Worm (Caenorhabditis elegans): ENCODE results near the gene sorf-2.

sorf-2 gene

ce11 chrIII:5287877-5288276, 38.5 kb upstream of the sorf-2 start, which contains the start of gene T15B12.1:
TSS of gene T15B12.1 (plus strand) at chrIII:5288177.
- TF ChIP-seq fkh-10 (GFP tag; optimal IDR thresholded peaks at IDR 0.05) (peak; percentile 31), nhr-28 (tag; optimal IDR thresholded peaks at IDR 0.05) (no peak)

ce11 chrIII:5290230-5290629, 36.2 kb upstream of the sorf-2 start:
- no peak for TF ChIP-seq lin-29 (GFP tag; IDR thresholded peaks at IDR 0.05)
- TF ChIP-seq unc-62 (GFP tag; optimal IDR thresholded peaks at IDR 0.05 in 1 of 2): peak in 1 of 2 experiments; percentile 95
- no peak for TF ChIP-seq unc-62 (tag; optimal IDR thresholded peaks at IDR 0.05)
- TF ChIP-seq aha-1 (tag): peak; percentile 26

ce11 chrIII:5291281-5291680, 35.1 kb upstream of the sorf-2 start:
- TF ChIP-seq unc-39 (tag; optimal IDR thresholded peaks at IDR 0.05) (no peak), cey-2 (tag; optimal IDR thresholded peaks at IDR 0.05; ENCODE audit: borderline replicate concordance, insufficient read depth) (no peak), nhr-48 (tag; optimal IDR thresholded peaks at IDR 0.05) (no peak), pqm-1 (tag; optimal IDR thresholded peaks at IDR 0.05) (peak; percentile 85), lin-1 (GFP tag; IDR thresholded peaks at IDR 0.05) (peak; percentile 31; the same call in 1 of the 2 replicates), daf-12 (tag; optimal IDR thresholded peaks at IDR 0.05) (no peak), lin-39 (tag; optimal IDR thresholded peaks at IDR 0.05) (no peak), dmd-6 (GFP tag; IDR thresholded peaks at IDR 0.05) (peak; percentile 64), hlh-11 (tag; optimal IDR thresholded peaks at IDR 0.05) (peak; percentile 64), dve-1 (tag; optimal IDR thresholded peaks at IDR 0.05; ENCODE audit: insufficient read depth) (peak; percentile 80), dmd-9 (GFP tag; IDR thresholded peaks at IDR 0.05) (no peak), nhr-28 (tag; optimal IDR thresholded peaks at IDR 0.05) (peak; percentile 34), snpc-1.2 (GFP tag; IDR thresholded peaks at IDR 0.05) (no peak), mep-1 (tag; optimal IDR thresholded peaks at IDR 0.05) (no peak), dmd-8 (GFP tag; IDR thresholded peaks at IDR 0.05) (no peak), php-3 (GFP tag; IDR thresholded peaks at IDR 0.05) (0 out of 2 replicates have a peak, but pooled peaks have one; percentile 33), tra-1 (GFP tag; IDR thresholded peaks at IDR 0.05) (peak; percentile 47; the same call in 1 of the 2 replicates), Y48G9A.11 (GFP tag; IDR thresholded peaks at IDR 0.05) (no peak), nhr-102 (tag; optimal IDR thresholded peaks at IDR 0.05) (peak; percentile 13)

- TF ChIP-seq nhr-102 (tag; optimal IDR thresholded peaks at IDR 0.05) (no peak), hif-1 (tag; optimal IDR thresholded peaks at IDR 0.05) (no peak), ZK337.2 (GFP tag; IDR thresholded peaks at IDR 0.05) (no peak), unc-62 (GFP tag; optimal IDR thresholded peaks at IDR 0.05 in 1 of 2) (peak in 1 of 2 experiments; percentile 92), unc-62 (tag; optimal IDR thresholded peaks at IDR 0.05) (no peak)
Observed at ce11 chrIII:5294281-5294680, 32.1 kb upstream of the sorf-2 start.

- peak; percentile 97 for TF ChIP-seq egl-43 (GFP tag; IDR thresholded peaks at IDR 0.05)
- peak; percentile 50 for TF ChIP-seq dve-1 (tag; optimal IDR thresholded peaks at IDR 0.05; ENCODE audit: insufficient read depth)
- TF ChIP-seq spr-1 (tag; optimal IDR thresholded peaks at IDR 0.05): peak; percentile 76
- 0 out of 2 replicates have a peak, but pooled peaks have one; percentile 80 for TF ChIP-seq Y75B8A.6 (GFP tag; IDR thresholded peaks at IDR 0.05)
- TF ChIP-seq skn-1 (tag; optimal IDR thresholded peaks at IDR 0.05): no peak
- peak; percentile 69 for TF ChIP-seq spr-3 (GFP tag; optimal IDR thresholded peaks at IDR 0.05)
- TF ChIP-seq nhr-6 (tag; optimal IDR thresholded peaks at IDR 0.05): no peak
- TF ChIP-seq lsy-2 (tag; optimal IDR thresholded peaks at IDR 0.05): no peak
- TF ChIP-seq Y5F2A.4 (GFP tag; optimal IDR thresholded peaks at IDR 0.05): peak; percentile 74
- TF ChIP-seq madf-9 (GFP tag; conservative IDR thresholded peaks at IDR 0.05): 0 out of 2 replicates have a peak, but pooled peaks have one; percentile 59
- TF ChIP-seq mdt-29 (GFP tag; IDR thresholded peaks at IDR 0.05): peak; percentile 71
- TF ChIP-seq nhr-77 (tag; optimal IDR thresholded peaks at IDR 0.05): no peak
- TF ChIP-seq gei-8 (GFP tag; optimal IDR thresholded peaks at IDR 0.05): peak; percentile 79
- TF ChIP-seq arid-1 (GFP tag; conservative IDR thresholded peaks at IDR 0.05): peak; percentile 90
- peak; percentile 15 to 75; a peak in 2 of 4 replicates for TF ChIP-seq madf-5 (GFP tag; IDR thresholded peaks at IDR 0.05)
- TF ChIP-seq dmd-8 (GFP tag; IDR thresholded peaks at IDR 0.05): peak; percentile 97
- no peak for TF ChIP-seq set-16 (GFP tag; IDR thresholded peaks at IDR 0.05)
- no peak for TF ChIP-seq pqm-1 (tag; optimal IDR thresholded peaks at IDR 0.05)
- TF ChIP-seq ceh-62 (tag; optimal IDR thresholded peaks at IDR 0.05): no peak
- TF ChIP-seq zfp-2 (tag; optimal IDR thresholded peaks at IDR 0.05): peak; percentile 35
- no peak for TF ChIP-seq nhr-237 (tag; optimal IDR thresholded peaks at IDR 0.05)
- TF ChIP-seq ama-1 (optimal IDR thresholded peaks at IDR 0.05): no peak
Observed at ce11 chrIII:5294867-5295266, 31.6 kb upstream of the sorf-2 start.
